Fruit fly (Drosophila melanogaster) whole organism, prepupa: ENCODE measurements around the gene CG8945.

Source experiments
- Blimp-1 ChIP-seq: fragments of 200-800 bp; sonication (Bioruptor generic); optimal IDR thresholded peaks from 3 replicates; lab custom pipeline; 2017; ENCODE audit warnings: missing biosample characterization, missing genetic modification characterization, mild to moderate bottlenecking, moderate library complexity, missing genetic modification reagents
- CG10631 ChIP-seq: fragments of 200-800 bp; sonication (Bioruptor generic); optimal IDR thresholded peaks from 2 replicates; lab custom pipeline; 2016; ENCODE audit warnings: missing biosample characterization, missing genetic modification characterization
- CG10669 ChIP-seq: fragments of 200-800 bp; sonication (Bioruptor generic); optimal IDR thresholded peaks from 3 replicates; lab custom pipeline; 2018; ENCODE audit warnings: missing biosample characterization, mild to moderate bottlenecking, missing genetic modification characterization, moderate library complexity
- CG11762 ChIP-seq: fragments of 200-800 bp; sonication (Bioruptor generic); optimal IDR thresholded peaks from 3 replicates; lab custom pipeline; 2016; ENCODE audit warnings: missing biosample characterization, missing genetic modification characterization; ENCODE audit not compliant: insufficient read depth
- CG11902 ChIP-seq: fragments of 200-800 bp; sonication (Bioruptor generic); optimal IDR thresholded peaks from 3 replicates; lab custom pipeline; 2016; ENCODE audit warnings: missing biosample characterization, missing genetic modification characterization
- CG15336 ChIP-seq: fragments of 200-800 bp; sonication (Bioruptor generic); IDR thresholded peaks from 2 replicates; pipeline ENCODE4 v1.3.6; 2022; ENCODE audit warnings: missing biosample characterization, missing genetic modification characterization
- CG1621 ChIP-seq: fragments of 200-800 bp; sonication (Bioruptor generic); optimal IDR thresholded peaks from 3 replicates; lab custom pipeline; 2018; ENCODE audit warnings: missing biosample characterization, mild to moderate bottlenecking, missing genetic modification characterization
- CG3032 ChIP-seq: fragments of 200-800 bp; optimal IDR thresholded peaks from 2 replicates; lab custom pipeline; 2019; ENCODE audit warnings: missing biosample characterization, mild to moderate bottlenecking, missing genetic modification characterization, moderate library complexity
- CG31627 ChIP-seq: fragments of 200-800 bp; sonication (Bioruptor generic); optimal IDR thresholded peaks from 3 replicates; lab custom pipeline; 2016; ENCODE audit warnings: missing biosample characterization, missing genetic modification characterization
- CG34406 ChIP-seq: fragments of 200-800 bp; sonication (Bioruptor generic); optimal IDR thresholded peaks from 3 replicates; lab custom pipeline; 2016; ENCODE audit warnings: missing biosample characterization, missing genetic modification characterization
- CG3919 ChIP-seq: fragments of 200-800 bp; sonication (Bioruptor generic); optimal IDR thresholded peaks from 3 replicates; lab custom pipeline; 2016; ENCODE audit warnings: missing biosample characterization, missing genetic modification characterization
- CG4318 ChIP-seq: fragments of 200-800 bp; sonication (Bioruptor generic); optimal IDR thresholded peaks from 3 replicates; lab custom pipeline; 2017; ENCODE audit warnings: missing biosample characterization, mild to moderate bottlenecking, missing genetic modification characterization
- CG6163 ChIP-seq: fragments of 200-800 bp; sonication (Bioruptor generic); IDR thresholded peaks from 3 replicates; pipeline ENCODE4 v1.3.6; 2022; ENCODE audit warnings: missing biosample characterization, missing genetic modification characterization
- CG6276 ChIP-seq: fragments of 200-800 bp; sonication (Bioruptor generic); optimal IDR thresholded peaks from 2 replicates; lab custom pipeline; 2017; ENCODE audit warnings: missing biosample characterization, mild to moderate bottlenecking, missing genetic modification characterization
- CG6792 ChIP-seq: fragments of 200-800 bp; sonication (Bioruptor generic); optimal IDR thresholded peaks from 3 replicates; lab custom pipeline; 2016; ENCODE audit warnings: missing biosample characterization, missing genetic modification characterization
- CG6808 ChIP-seq: fragments of 200-800 bp; sonication (Bioruptor generic); optimal IDR thresholded peaks from 3 replicates; lab custom pipeline; 2017; ENCODE audit warnings: missing biosample characterization, missing genetic modification characterization, mild to moderate bottlenecking, moderate library complexity, missing genetic modification reagents
- CG6854 ChIP-seq: fragments of 200-800 bp; sonication (Bioruptor generic); optimal IDR thresholded peaks from 2 replicates; lab custom pipeline; 2017; ENCODE audit warnings: missing biosample characterization, mild to moderate bottlenecking, missing genetic modification characterization
- CG7368 ChIP-seq: fragments of 200-800 bp; sonication (Bioruptor generic); optimal IDR thresholded peaks from 3 replicates; lab custom pipeline; 2016; ENCODE audit warnings: missing biosample characterization, missing genetic modification characterization
- CG8119 ChIP-seq: fragments of 200-800 bp; sonication (Bioruptor generic); IDR thresholded peaks from 3 replicates; pipeline ENCODE4 v1.3.6; 2022; ENCODE audit warnings: missing biosample characterization, missing genetic modification characterization
- CG8319 ChIP-seq: fragments of 200-800 bp; sonication (Bioruptor generic); optimal IDR thresholded peaks from 3 replicates; lab custom pipeline; 2016; ENCODE audit warnings: missing biosample characterization, missing genetic modification characterization
- CG9139 ChIP-seq: fragments of 200-800 bp; sonication (Bioruptor generic); optimal IDR thresholded peaks from 3 replicates; lab custom pipeline; 2017; ENCODE audit warnings: missing biosample characterization, mild to moderate bottlenecking, missing genetic modification characterization
- Eip75B ChIP-seq: fragments of 200-800 bp; sonication (Bioruptor generic); optimal IDR thresholded peaks from 3 replicates; lab custom pipeline; 2016; ENCODE audit warnings: missing biosample characterization, missing genetic modification characterization
- Eip78C ChIP-seq: fragments of 200-800 bp; sonication (Bioruptor generic); peaks from one replicate; lab custom pipeline; 2016; ENCODE audit warnings: missing biosample characterization, missing genetic modification characterization
- Ets21C ChIP-seq: fragments of 200-800 bp; sonication (Bioruptor generic); optimal IDR thresholded peaks from 3 replicates; lab custom pipeline; 2016; ENCODE audit warnings: missing biosample characterization, missing genetic modification characterization
- Ets96B ChIP-seq: fragments of 200-800 bp; optimal IDR thresholded peaks from 2 replicates; lab custom pipeline; 2019; ENCODE audit warnings: missing biosample characterization, mild to moderate bottlenecking, missing genetic modification characterization, moderate library complexity
- Hr4 ChIP-seq: fragments of 200-800 bp; sonication (Bioruptor generic); optimal IDR thresholded peaks from 3 replicates; lab custom pipeline; 2016; ENCODE audit warnings: missing biosample characterization, missing genetic modification characterization
- Lpt ChIP-seq: fragments of 200-800 bp; sonication (Bioruptor generic); optimal IDR thresholded peaks from 3 replicates; lab custom pipeline; 2016; ENCODE audit warnings: missing biosample characterization, missing genetic modification characterization
- OdsH ChIP-seq: fragments of 200-800 bp; sonication (Bioruptor generic); optimal IDR thresholded peaks from 3 replicates; lab custom pipeline; 2016; ENCODE audit warnings: missing biosample characterization, missing genetic modification characterization
- Smox ChIP-seq: fragments of 200-800 bp; sonication (Bioruptor generic); optimal IDR thresholded peaks from 3 replicates; lab custom pipeline; 2016; ENCODE audit warnings: missing biosample characterization, missing genetic modification characterization
- Sox102F ChIP-seq: fragments of 200-800 bp; sonication (Bioruptor generic); optimal IDR thresholded peaks from 2 replicates; lab custom pipeline; 2016; ENCODE audit warnings: missing biosample characterization, mild to moderate bottlenecking, missing genetic modification characterization
- Sox14 ChIP-seq: fragments of 200-800 bp; sonication (Bioruptor generic); optimal IDR thresholded peaks from 3 replicates; lab custom pipeline; 2016; ENCODE audit warnings: missing biosample characterization, missing genetic modification characterization
- Sox15 ChIP-seq: fragments of 200-800 bp; sonication (Bioruptor generic); optimal IDR thresholded peaks from 3 replicates; lab custom pipeline; 2016; ENCODE audit warnings: missing biosample characterization, missing genetic modification characterization
- achi ChIP-seq: fragments of 200-800 bp; sonication (Bioruptor generic); optimal IDR thresholded peaks from 3 replicates; lab custom pipeline; 2016; ENCODE audit warnings: missing biosample characterization, missing genetic modification characterization
- acj6 ChIP-seq: fragments of 200-800 bp; sonication (Bioruptor generic); optimal IDR thresholded peaks from 3 replicates; lab custom pipeline; 2016; ENCODE audit warnings: missing biosample characterization, missing genetic modification characterization
- cyc ChIP-seq: fragments of 200-800 bp; sonication (Bioruptor generic); optimal IDR thresholded peaks from 3 replicates; lab custom pipeline; 2016; ENCODE audit warnings: missing biosample characterization, missing genetic modification characterization
- dsx ChIP-seq: fragments of 200-800 bp; optimal IDR thresholded peaks from 3 replicates; lab custom pipeline; 2019; ENCODE audit warnings: missing biosample characterization, mild to moderate bottlenecking, missing genetic modification characterization, moderate library complexity; ENCODE audit not compliant: poor library complexity, severe bottlenecking
- eg ChIP-seq: fragments of 200-800 bp; sonication (Bioruptor generic); IDR thresholded peaks from 3 replicates; pipeline ENCODE4 v1.3.6; 2022; ENCODE audit warnings: missing biosample characterization, missing genetic modification characterization
- esn ChIP-seq: fragments of 200-800 bp; sonication (Bioruptor generic); optimal IDR thresholded peaks from 2 replicates; lab custom pipeline; 2016; ENCODE audit warnings: missing biosample characterization, mild to moderate bottlenecking, missing genetic modification characterization, moderate library complexity
- fd59A ChIP-seq: fragments of 200-800 bp; sonication (Bioruptor generic); optimal IDR thresholded peaks from 2 replicates; lab custom pipeline; 2017; ENCODE audit warnings: missing biosample characterization, mild to moderate bottlenecking, missing genetic modification characterization, missing genetic modification reagents
- net ChIP-seq: fragments of 200-800 bp; sonication (Bioruptor generic); optimal IDR thresholded peaks from 3 replicates; lab custom pipeline; 2016; ENCODE audit warnings: missing biosample characterization, missing genetic modification characterization
- pdm3 ChIP-seq: fragments of 200-800 bp; sonication (Bioruptor generic); optimal IDR thresholded peaks from 3 replicates; lab custom pipeline; 2016; ENCODE audit warnings: missing biosample characterization, missing genetic modification characterization
- salr ChIP-seq, 2 experiments: fragments of 200-800 bp; sonication (Bioruptor generic); optimal IDR thresholded peaks; 3 replicates each; lab custom pipeline; 2016 to 2018; ENCODE audit warnings: missing biosample characterization in 2 of 2, missing genetic modification characterization in 2 of 2, mild to moderate bottlenecking in 1 of 2
- spab ChIP-seq: fragments of 200-800 bp; sonication (Bioruptor generic); optimal IDR thresholded peaks from 2 replicates; lab custom pipeline; 2017; ENCODE audit warnings: missing biosample characterization, mild to moderate bottlenecking, missing genetic modification characterization, missing genetic modification reagents
- ss ChIP-seq, 2 experiments: fragments of 200-800 bp; sonication (Bioruptor generic); optimal IDR thresholded peaks; 2 replicates in 1 of 2; 3 replicates in 1 of 2; lab custom pipeline; 2017 to 2018; ENCODE audit warnings: mild to moderate bottlenecking in 2 of 2, missing biosample characterization in 2 of 2, missing genetic modification characterization in 2 of 2, moderate library complexity in 1 of 2
- svp ChIP-seq: fragments of 200-800 bp; sonication (Bioruptor generic); peaks from one replicate; lab custom pipeline; 2016; ENCODE audit warnings: missing biosample characterization, missing genetic modification characterization

The CG8945 gene

dm6 chrX:17078139-17078977, 9.1 kb downstream of the CG8945 start, which contains the start of gene CG4949 (continued):
- TF ChIP-seq CG6792 (GFP tag; lab: Kevin White, UChicago), result no peak
- TF ChIP-seq Ets21C (GFP tag; lab: Kevin White, UChicago), result no peak
- TF ChIP-seq CG11902 (GFP tag; lab: Kevin White, UChicago), result no peak
- TF ChIP-seq Eip75B (GFP tag; lab: Kevin White, UChicago), result no peak
- no peak for TF ChIP-seq CG6276 (GFP tag; lab: Kevin White, UChicago)
- TF ChIP-seq CG10631 (GFP tag; lab: Kevin White, UChicago), result peak; percentile 22
- peak; percentile 19 for TF ChIP-seq Lpt (GFP tag; lab: Kevin White, UChicago)
- TF ChIP-seq CG6854, result no peak
- TF ChIP-seq Sox15 (GFP tag; lab: Kevin White, UChicago), result no peak
- TF ChIP-seq Eip78C (GFP tag; lab: Kevin White, UChicago), result peak; percentile 27
- no peak for TF ChIP-seq CG6163
- TF ChIP-seq dsx (GFP tag; lab: Kevin White, UChicago), result no peak
- TF ChIP-seq Sox14, result no peak
- no peak for TF ChIP-seq Ets96B (tag; lab: Kevin White, UChicago)
- TF ChIP-seq esn (GFP tag; lab: Kevin White, UChicago), result peak; percentile 15
- TF ChIP-seq salr (GFP tag; optimal IDR thresholded peaks at IDR 0.05; lab: Kevin White, UChicago), result no peak
- peak; percentile 44; the same call in 1 of the 3 replicates for TF ChIP-seq CG8119
- no peak for TF ChIP-seq CG31627
- peak; percentile 34 for TF ChIP-seq pdm3 (GFP tag; lab: Kevin White, UChicago)
- TF ChIP-seq acj6 (GFP tag; lab: Kevin White, UChicago), result peak; percentile 24
- no peak for TF ChIP-seq CG3919
- no peak for TF ChIP-seq spab (GFP tag; lab: Kevin White, UChicago)
- TF ChIP-seq CG11762, result no peak
- peak; percentile 37 for TF ChIP-seq CG15336 (GFP tag; lab: Robert Waterston, UW)
- TF ChIP-seq CG10669 (GFP tag; lab: Kevin White, UChicago), result no peak
- TF ChIP-seq CG8319, result no peak
- no peak for TF ChIP-seq Sox102F (GFP tag; lab: Kevin White, UChicago)
- no peak for TF ChIP-seq net
- TF ChIP-seq Hr4 (GFP tag; lab: Kevin White, UChicago), result no peak
- peak; percentile 6 for TF ChIP-seq CG34406
- no peak for TF ChIP-seq CG9139 (GFP tag; lab: Kevin White, UChicago)
- TF ChIP-seq CG7368, result no peak
- TF ChIP-seq CG6808 (GFP tag; lab: Kevin White, UChicago), result no peak
- no peak for TF ChIP-seq CG1621 (tag; lab: Kevin White, UChicago)
- no peak for TF ChIP-seq cyc (GFP tag; lab: Kevin White, UChicago)
- no peak for TF ChIP-seq achi (GFP tag; lab: Kevin White, UChicago)

- TF ChIP-seq cyc (GFP tag; lab: Kevin White, UChicago) (peak; percentile 9), CG8319 (no peak), ss (GFP tag; optimal IDR thresholded peaks at IDR 0.05; lab: Kevin White, UChicago) (peak in 1 of 2 experiments; percentile 34), CG3032 (tag; lab: Kevin White, UChicago) (no peak), Smox (GFP tag; lab: Kevin White, UChicago) (no peak), Sox14 (peak; percentile 3), CG10669 (GFP tag; lab: Kevin White, UChicago) (no peak), CG4318 (GFP tag; lab: Kevin White, UChicago) (no peak), CG6854 (no peak), svp (peak; percentile 61), Ets21C (GFP tag; lab: Kevin White, UChicago) (no peak), CG7368 (no peak), salr (GFP tag; optimal IDR thresholded peaks at IDR 0.05; lab: Kevin White, UChicago) (no peak), CG11762 (no peak), Sox102F (GFP tag; lab: Kevin White, UChicago) (no peak), OdsH (GFP tag; lab: Kevin White, UChicago) (no peak), CG6808 (GFP tag; lab: Kevin White, UChicago) (peak; percentile 41), CG6163 (peak; percentile 64), acj6 (GFP tag; lab: Kevin White, UChicago) (no peak), Lpt (GFP tag; lab: Kevin White, UChicago) (no peak), fd59A (no peak), Blimp-1 (GFP tag; lab: Kevin White, UChicago) (no peak), CG11902 (GFP tag; lab: Kevin White, UChicago) (no peak), eg (GFP tag; lab: Robert Waterston, UW) (no peak; the same call in 2 of the 3 replicates), net (peak; percentile 12), CG6792 (GFP tag; lab: Kevin White, UChicago) (no peak)
These were observed 10.0 kb downstream of the CG8945 start, which contains the start of gene wcy for dm6 chrX:17077290-17078138. Gene wcy, minus strand, starts transcription at chrX:17077897.
